Worm (Caenorhabditis elegans) whole organism, young adult: ENCODE data around the gene W03C9.6.

Experiments used
- T07F8.4 ChIP-seq: sonication (generic microtip); optimal IDR thresholded peaks from 2 replicates; lab custom pipeline; 2016; ENCODE audit warnings: mild to moderate bottlenecking, missing genetic modification characterization, moderate library complexity, missing compliant biosample characterization
- Y56A3A.18 ChIP-seq: fragments of 200-800 bp; sonication (Bioruptor generic); IDR thresholded peaks from 2 replicates; pipeline ENCODE4 v1.3.6; 2022; ENCODE audit warnings: missing genetic modification reagents, missing genetic modification characterization, missing compliant biosample characterization
- ama-1 ChIP-seq, 3 experiments: fragments of 150-350 bp in 1 of 3; sonication (generic microtip) in 2 of 3; optimal IDR thresholded peaks; 2 replicates each; lab custom pipeline; 2014 to 2018; ENCODE audit warnings: missing biosample characterization in 2 of 3, missing genetic modification characterization in 2 of 3, missing genetic modification reagents in 2 of 3
- aptf-2 ChIP-seq: fragments of 200-800 bp; sonication (Bioruptor generic); conservative IDR thresholded peaks from 2 replicates; pipeline ENCODE4 v1.3.6; 2022; ENCODE audit warnings: missing genetic modification reagents, missing genetic modification characterization, missing compliant biosample characterization
- dox-1 ChIP-seq: fragments of 200-800 bp; sonication (Bioruptor generic); IDR thresholded peaks from 2 replicates; pipeline ENCODE4 v1.3.6; 2022; ENCODE audit warnings: missing genetic modification reagents, missing genetic modification characterization, missing compliant biosample characterization
- dpff-1 ChIP-seq: sonication (generic microtip); optimal IDR thresholded peaks from 2 replicates; lab custom pipeline; 2017; ENCODE audit warnings: mild to moderate bottlenecking, missing genetic modification characterization, missing compliant biosample characterization
- nhr-120 ChIP-seq: fragments of 200-800 bp; sonication (Bioruptor generic); IDR thresholded peaks from 2 replicates; pipeline ENCODE4 v1.3.6; 2022; ENCODE audit warnings: missing genetic modification characterization, missing compliant biosample characterization
- pbrm-1 ChIP-seq: fragments of 200-800 bp; sonication (Bioruptor generic); IDR thresholded peaks from 2 replicates; pipeline ENCODE4 v1.3.6; 2022; ENCODE audit warnings: missing genetic modification reagents, missing genetic modification characterization, missing compliant biosample characterization
- snpc-4 ChIP-seq, 5 experiments: fragments of 150-350 bp in 1 of 5; sonication (generic microtip) in 4 of 5; optimal IDR thresholded peaks; 2 replicates each; lab custom pipeline; 2014 to 2018; ENCODE audit warnings: missing genetic modification characterization in 5 of 5, missing biosample characterization in 3 of 5, antibody characterized with exemption in 2 of 5, mild to moderate bottlenecking in 2 of 5, missing compliant biosample characterization in 2 of 5, missing genotype in 2 of 5, moderate library complexity in 2 of 5, missing genetic modification reagents in 1 of 5
- unc-130 ChIP-seq: sonication (generic microtip); optimal IDR thresholded peaks from 2 replicates; lab custom pipeline; 2016; ENCODE audit warnings: missing genetic modification reagents, missing genetic modification characterization, missing compliant biosample characterization
- unc-62 ChIP-seq: fragments of 150-350 bp; optimal IDR thresholded peaks from 2 replicates; lab custom pipeline; 2014; ENCODE audit warnings: missing biosample characterization, missing genetic modification reagents, missing genetic modification characterization
- zim-3 ChIP-seq: sonication (generic microtip); optimal IDR thresholded peaks from 2 replicates; lab custom pipeline; 2017; ENCODE audit warnings: mild to moderate bottlenecking, missing genetic modification characterization, moderate library complexity, missing compliant biosample characterization
- ztf-18 ChIP-seq: sonication (generic microtip); optimal IDR thresholded peaks from 2 replicates; lab custom pipeline; 2016; ENCODE audit warnings: missing genotype, mild to moderate bottlenecking, missing genetic modification characterization, missing compliant biosample characterization

DNA sequence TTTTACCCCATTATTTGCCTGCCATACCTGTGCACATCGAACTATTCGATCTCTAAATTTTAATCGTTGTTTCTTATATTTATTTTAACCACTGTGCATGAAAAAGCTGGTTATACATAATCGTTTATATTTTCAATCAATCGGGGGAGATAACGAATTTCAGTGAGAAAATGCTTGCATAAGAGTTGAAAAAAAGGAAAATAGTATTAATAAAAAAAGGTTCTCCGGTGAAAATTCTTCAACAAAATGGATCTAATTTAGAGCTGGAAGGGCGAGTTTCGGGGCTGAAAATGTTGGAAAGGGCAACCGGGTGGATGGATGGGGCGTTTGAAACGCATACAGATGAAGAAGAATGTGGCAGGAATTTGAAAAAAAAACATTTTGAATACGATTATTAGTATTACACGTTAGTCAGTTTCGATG, 36.8 kb upstream of the W03C9.6 start:
- peak; percentile 77 for TF ChIP-seq pbrm-1
- TF ChIP-seq T07F8.4 (tag; lab: Kevin White, UChicago), result peak; percentile 43
- no peak for TF ChIP-seq dpff-1 (tag; lab: Kevin White, UChicago)
- peak; percentile 84 for TF ChIP-seq Y56A3A.18 (GFP tag; lab: Robert Waterston, UW)
- peak; percentile 95 for TF ChIP-seq unc-130 (GFP tag; lab: Kevin White, UChicago)
- peak; percentile 28 for TF ChIP-seq ztf-18 (tag; lab: Kevin White, UChicago)
- no peak for TF ChIP-seq unc-62 (GFP tag; lab: Kevin White, UChicago)
- TF ChIP-seq aptf-2 (GFP tag; lab: Robert Waterston, UW), result no peak
- TF ChIP-seq snpc-4 (GFP tag; optimal IDR thresholded peaks at IDR 0.05; lab: Kevin White, UChicago), result peak; percentile 51
- peak in 2 of 4 experiments; percentile 38 to 42 for TF ChIP-seq snpc-4 (tag; optimal IDR thresholded peaks at IDR 0.05; lab: Kevin White, UChicago)
- TF ChIP-seq dox-1, result peak; percentile 38; the same call in 1 of the 2 replicates
- peak; percentile 52 for TF ChIP-seq zim-3 (tag; lab: Kevin White, UChicago)
- no peak for TF ChIP-seq nhr-120 (GFP tag; lab: Robert Waterston, UW)
- no peak for TF ChIP-seq ama-1 (optimal IDR thresholded peaks at IDR 0.05; lab: Kevin White, UChicago)
- TF ChIP-seq ama-1 (GFP tag; optimal IDR thresholded peaks at IDR 0.05; lab: Kevin White, UChicago), result peak; percentile 7 to 93
